Worm (Caenorhabditis elegans) whole organism, young adult: ENCODE measurements around the gene gst-1.

Experiments used
- B0261.1 ChIP-seq: sonication (generic microtip); optimal IDR thresholded peaks from 2 replicates; lab custom pipeline; 2016; ENCODE audit warnings: mild to moderate bottlenecking, missing genetic modification characterization, moderate library complexity, missing compliant biosample characterization
- D2030.7 ChIP-seq: fragments of 200-800 bp; sonication (Bioruptor generic); IDR thresholded peaks from 2 replicates; pipeline ENCODE4 v1.3.6; 2022; ENCODE audit warnings: missing genetic modification reagents, missing genetic modification characterization, missing compliant biosample characterization
- athp-1 ChIP-seq: sonication (generic microtip); optimal IDR thresholded peaks from 2 replicates; lab custom pipeline; 2017; ENCODE audit warnings: mild to moderate bottlenecking, missing genetic modification characterization, missing compliant biosample characterization
- attf-5 ChIP-seq: fragments of 200-800 bp; sonication (Bioruptor generic); optimal IDR thresholded peaks from 2 replicates; lab custom pipeline; 2018; ENCODE audit warnings: mild to moderate bottlenecking, missing genetic modification characterization, missing compliant biosample characterization
- dpl-1 ChIP-seq: fragments of 150-350 bp; optimal IDR thresholded peaks from 2 replicates; lab custom pipeline; 2014; ENCODE audit warnings: missing biosample characterization, missing genetic modification reagents, missing genetic modification characterization
- efl-1 ChIP-seq: fragments of 150-350 bp; optimal IDR thresholded peaks from 2 replicates; lab custom pipeline; 2014; ENCODE audit warnings: missing biosample characterization, missing genetic modification reagents, missing genetic modification characterization
- lin-40 ChIP-seq: sonication (generic microtip); optimal IDR thresholded peaks from 2 replicates; lab custom pipeline; 2016; ENCODE audit warnings: missing genetic modification characterization, mild to moderate bottlenecking, missing compliant biosample characterization, missing genotype, missing genetic modification reagents
- madf-3 ChIP-seq: fragments of 200-800 bp; sonication (Bioruptor generic); IDR thresholded peaks from 2 replicates; pipeline ENCODE4 v1.3.6; 2022; ENCODE audit warnings: missing genetic modification reagents, missing genetic modification characterization, missing compliant biosample characterization
- nfya-1 ChIP-seq: sonication (generic microtip); optimal IDR thresholded peaks from 2 replicates; lab custom pipeline; 2017; ENCODE audit warnings: antibody characterized with exemption, missing compliant biosample characterization, missing genetic modification characterization, borderline replicate concordance; ENCODE audit not compliant: insufficient read depth
- rcor-1 ChIP-seq: fragments of 200-800 bp; sonication (Bioruptor generic); IDR thresholded peaks from 2 replicates; pipeline ENCODE4 v1.3.6; 2022; ENCODE audit warnings: missing genetic modification reagents, missing genetic modification characterization, missing compliant biosample characterization
- snpc-4 ChIP-seq, 5 experiments: fragments of 150-350 bp in 1 of 5; sonication (generic microtip) in 4 of 5; optimal IDR thresholded peaks; 2 replicates each; lab custom pipeline; 2014 to 2018; ENCODE audit warnings: missing genetic modification characterization in 5 of 5, missing biosample characterization in 3 of 5, antibody characterized with exemption in 2 of 5, mild to moderate bottlenecking in 2 of 5, missing compliant biosample characterization in 2 of 5, missing genotype in 2 of 5, moderate library complexity in 2 of 5, missing genetic modification reagents in 1 of 5
- tbx-9 ChIP-seq: sonication (generic microtip); optimal IDR thresholded peaks from 2 replicates; lab custom pipeline; 2016; ENCODE audit warnings: borderline replicate concordance, missing genetic modification characterization, inconsistent platforms, missing compliant biosample characterization

DNA sequence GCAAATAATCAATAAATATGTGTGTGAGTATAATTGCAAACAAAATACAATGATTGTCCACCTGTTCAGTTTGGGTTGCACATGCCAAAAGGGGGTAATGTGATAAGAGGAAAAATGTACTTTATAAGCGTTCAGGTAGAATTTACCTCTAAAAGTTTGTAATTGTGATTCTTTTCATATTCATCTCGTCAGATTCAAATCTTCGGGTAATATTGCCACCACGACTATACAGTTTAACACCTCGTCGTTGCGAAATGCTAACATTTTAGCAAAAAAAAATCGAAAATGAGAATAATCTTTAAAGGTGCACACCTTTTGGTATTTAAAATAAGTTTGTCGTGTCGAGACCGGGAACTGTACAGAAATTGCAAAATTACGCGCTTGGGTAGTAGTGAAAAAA, 15.9 kb upstream of the gst-1 start, which contains the start of gene nac-2:
- TF ChIP-seq efl-1 (GFP tag; lab: Kevin White, UChicago) (no peak), madf-3 (GFP tag; lab: Robert Waterston, UW) (no peak), attf-5 (GFP tag; lab: Kevin White, UChicago) (no peak), D2030.7 (no peak), dpl-1 (no peak), rcor-1 (GFP tag; lab: Robert Waterston, UW) (no peak), athp-1 (tag; lab: Kevin White, UChicago) (no peak), tbx-9 (tag; lab: Kevin White, UChicago) (no peak), snpc-4 (GFP tag; optimal IDR thresholded peaks at IDR 0.05; lab: Kevin White, UChicago) (no peak), snpc-4 (tag; optimal IDR thresholded peaks at IDR 0.05; lab: Kevin White, UChicago) (no peak), nfya-1 (tag; lab: Kevin White, UChicago) (no peak), B0261.1 (no peak), lin-40 (tag; lab: Kevin White, UChicago) (no peak)
